Fruit fly (Drosophila melanogaster): ENCODE measurements around the gene CG11714.
A peak's percentile ranks its signal among the peaks of the same experiment; 100 is the strongest.
"Not testable (repeated sequence)": the region's sequence is repeated elsewhere in the genome, so short reads cannot be mapped to it uniquely, and the experiment has no call there.

Gene CG11714

dm6 chr3L:11515349-11516079 is 7.0 kb downstream of the CG11714 start (continued):
- TF ChIP-seq Xbp1 (GFP tag; optimal IDR thresholded peaks at IDR 0.05), result no peak
- peak; percentile 13 for TF ChIP-seq CG10979 (tag; optimal IDR thresholded peaks at IDR 0.05)
- TF ChIP-seq lmd (GFP tag; IDR thresholded peaks at IDR 0.05), result 0 out of 2 replicates have a peak, but pooled peaks have one; percentile 10
- TF ChIP-seq her (GFP tag; optimal IDR thresholded peaks at IDR 0.05), result no peak
- TF ChIP-seq E2f1 (GFP tag; IDR thresholded peaks at IDR 0.05), result no peak
- no peak for TF ChIP-seq gce (GFP tag; IDR thresholded peaks at IDR 0.05)
- no peak for TF ChIP-seq CG3838 (GFP tag; optimal IDR thresholded peaks at IDR 0.05)
- no peak for TF ChIP-seq CG15696 (tag; optimal IDR thresholded peaks at IDR 0.05)
- no peak for TF ChIP-seq lov (optimal IDR thresholded peaks at IDR 0.05)
- no peak for TF ChIP-seq lov (GFP tag; IDR thresholded peaks at IDR 0.05)
- no peak for TF ChIP-seq NfI (GFP tag; optimal IDR thresholded peaks at IDR 0.05)
- TF ChIP-seq cwo (GFP tag; optimal IDR thresholded peaks at IDR 0.05), result no peak
- no peak for TF ChIP-seq Gug (GFP tag; IDR thresholded peaks at IDR 0.05)
- TF ChIP-seq CG11560 (tag; IDR thresholded peaks at IDR 0.05), result no peak
- no peak for TF ChIP-seq CG4424 (GFP tag; optimal IDR thresholded peaks at IDR 0.05)
- no peak for TF ChIP-seq wek (GFP tag; optimal IDR thresholded peaks at IDR 0.05)
- TF ChIP-seq gt (GFP tag; IDR thresholded peaks at IDR 0.05), result no peak
- TF ChIP-seq row (GFP tag; IDR thresholded peaks at IDR 0.05), result no peak
- TF ChIP-seq psq (GFP tag; optimal IDR thresholded peaks at IDR 0.05), result no peak
- no peak for TF ChIP-seq sim (GFP tag; IDR thresholded peaks at IDR 0.05)
- no peak for TF ChIP-seq chif (GFP tag; optimal IDR thresholded peaks at IDR 0.05)

dm6 chr3L:11513405-11513804 is 9.1 kb downstream of the CG11714 start, which contains the start of gene CG7512:
Gene CG7512, plus strand, starts transcription at chr3L:11513705.
- no peak for TF ChIP-seq CG2129 (GFP tag; IDR thresholded peaks at IDR 0.05; ENCODE audit: partially characterized antibody)
- TF ChIP-seq Med (GFP tag), result peak; percentile 15
- 0 out of 4 replicates have a peak, but pooled peaks have one; percentile 26 for TF ChIP-seq chinmo (GFP tag; IDR thresholded peaks at IDR 0.05; ENCODE audit: partially characterized antibody)
- TF ChIP-seq Deaf1 (tag; optimal IDR thresholded peaks at IDR 0.05), result peak; percentile 80
- no peak for TF ChIP-seq CG6689 (GFP tag; IDR thresholded peaks at IDR 0.05)

DNA sequence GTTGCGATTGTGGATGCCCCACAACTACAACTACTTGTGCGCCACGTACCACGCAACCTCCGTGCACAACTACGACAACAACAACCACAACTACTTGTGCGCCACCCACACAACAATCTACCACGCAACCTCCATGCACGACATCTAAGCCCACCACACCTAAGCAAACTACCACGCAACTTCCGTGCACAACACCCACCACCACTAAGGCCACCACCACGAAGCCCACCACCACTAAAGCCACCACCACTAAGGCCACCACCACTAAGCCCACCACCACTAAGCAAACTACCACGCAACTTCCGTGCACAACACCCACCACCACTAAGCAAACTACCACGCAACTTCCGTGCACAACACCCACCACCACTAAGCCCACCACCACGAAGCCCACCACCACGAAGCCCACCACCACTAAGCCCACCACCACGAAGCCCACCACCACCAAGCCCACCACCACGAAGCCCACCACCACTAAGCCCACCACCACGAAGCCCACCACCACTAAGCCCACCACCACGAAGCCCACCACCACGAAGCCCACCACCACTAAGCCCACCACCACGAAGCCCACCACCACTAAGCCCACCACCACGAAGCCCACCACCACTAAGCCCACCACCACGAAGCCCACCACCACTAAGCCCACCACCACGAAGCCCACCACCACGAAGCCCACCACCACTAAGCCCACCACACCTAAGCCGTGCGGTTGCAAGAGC is 10.0 kb downstream of the CG11714 start:
- peak; percentile 68 for TF ChIP-seq HLHmδ (GFP tag; optimal IDR thresholded peaks at IDR 0.05)
- peak; percentile 16; the same call in 1 of the 2 replicates for TF ChIP-seq Nf-YA (GFP tag; IDR thresholded peaks at IDR 0.05)
- TF ChIP-seq CG17912 (GFP tag; optimal IDR thresholded peaks at IDR 0.05), result peak; percentile 53
- TF ChIP-seq CG8924 (tag; optimal IDR thresholded peaks at IDR 0.05), result peak; percentile 17
- TF ChIP-seq CG10431 (GFP tag; optimal IDR thresholded peaks at IDR 0.05), result peak; percentile 53
- TF ChIP-seq fd64A (GFP tag; optimal IDR thresholded peaks at IDR 0.05), result peak; percentile 35
- TF ChIP-seq CG14050 (GFP tag; IDR thresholded peaks at IDR 0.05), result peak; percentile 15; the same call in 1 of the 3 replicates
- TF ChIP-seq pan, lov (optimal IDR thresholded peaks at IDR 0.05): not testable (repeated sequence)
- peak in 1 of 2 experiments; percentile 16 for TF ChIP-seq pan (GFP tag; optimal IDR thresholded peaks at IDR 0.05 in 1 of 2, IDR thresholded peaks at IDR 0.05 in 1 of 2)
- peak; percentile 3 for TF ChIP-seq CG13296 (GFP tag; optimal IDR thresholded peaks at IDR 0.05)
- 0 out of 3 replicates have a peak, but pooled peaks have one; percentile 18 for TF ChIP-seq lov (GFP tag; IDR thresholded peaks at IDR 0.05)
- peak; percentile 26 for TF ChIP-seq CG18262 (tag; optimal IDR thresholded peaks at IDR 0.05)
- TF ChIP-seq CG2712 (tag; optimal IDR thresholded peaks at IDR 0.05), result peak; percentile 21
- 0 out of 2 replicates have a peak, but pooled peaks have one; percentile 17 for TF ChIP-seq vvl (GFP tag; IDR thresholded peaks at IDR 0.05)
- TF ChIP-seq Fer1 (GFP tag; optimal IDR thresholded peaks at IDR 0.05), result peak; percentile 6
- TF ChIP-seq CG2199 (GFP tag; IDR thresholded peaks at IDR 0.05), result peak; percentile 59; the same call in 1 of the 3 replicates
- TF ChIP-seq wek (GFP tag; optimal IDR thresholded peaks at IDR 0.05), result peak; percentile 14
- TF ChIP-seq lab (GFP tag; optimal IDR thresholded peaks at IDR 0.05), result peak; percentile 11
- TF ChIP-seq CG10267 (tag; optimal IDR thresholded peaks at IDR 0.05), result peak; percentile 19
- TF ChIP-seq CG10979 (tag; optimal IDR thresholded peaks at IDR 0.05), result peak; percentile 37
- TF ChIP-seq CG14710 (tag; optimal IDR thresholded peaks at IDR 0.05), result peak; percentile 46
- TF ChIP-seq Med (GFP tag), result peak; percentile 58
- peak; percentile 13 for TF ChIP-seq dmrt99B (tag; optimal IDR thresholded peaks at IDR 0.05)
